Worm (Caenorhabditis elegans) whole organism, young adult: ENCODE measurements around the gene ckb-1.

Experiments
- ama-1 ChIP-seq, 3 experiments: fragments of 150-350 bp in 1 of 3; sonication (generic microtip) in 2 of 3; optimal IDR thresholded peaks; 2 replicates each; lab custom pipeline; 2014 to 2018; ENCODE audit warnings: missing biosample characterization in 2 of 3, missing genetic modification characterization in 2 of 3, missing genetic modification reagents in 2 of 3
- cebp-1 ChIP-seq, 2 experiments: fragments of 200-800 bp in 1 of 2; sonication (Bioruptor generic) in 1 of 2; sonication (generic microtip) in 1 of 2; IDR thresholded peaks in 1 of 2; optimal IDR thresholded peaks in 1 of 2; 2 replicates each; pipeline versions ENCODE4 v1.3.6 to Lab custom; 2017 to 2022; ENCODE audit warnings: missing compliant biosample characterization in 2 of 2, missing genetic modification characterization in 2 of 2, mild to moderate bottlenecking in 1 of 2, missing genetic modification reagents in 1 of 2, moderate library complexity in 1 of 2
- pha-4 ChIP-seq: fragments of 150-350 bp; sonication (generic microtip); optimal IDR thresholded peaks from 2 replicates; lab custom pipeline; 2014; ENCODE audit warnings: missing biosample characterization, missing genetic modification reagents, missing genetic modification characterization
- zim-3 ChIP-seq: sonication (generic microtip); optimal IDR thresholded peaks from 2 replicates; lab custom pipeline; 2017; ENCODE audit warnings: mild to moderate bottlenecking, missing genetic modification characterization, moderate library complexity, missing compliant biosample characterization

ce11 chrIII:4395857-4396256 is 30.8 kb downstream of the ckb-1 start:
- TF ChIP-seq pha-4 (tag; lab: Kevin White, UChicago) (no peak), cebp-1 (GFP tag; IDR thresholded peaks at IDR 0.05; lab: Robert Waterston, UW) (no peak), cebp-1 (tag; optimal IDR thresholded peaks at IDR 0.05; lab: Kevin White, UChicago) (no peak), zim-3 (no peak), ama-1 (optimal IDR thresholded peaks at IDR 0.05; lab: Kevin White, UChicago) (no peak), ama-1 (GFP tag; optimal IDR thresholded peaks at IDR 0.05; lab: Kevin White, UChicago) (no peak)
